Worm (Caenorhabditis elegans): ENCODE results near the gene cyp-33E2.

- no peak for TF ChIP-seq unc-62 (GFP tag; optimal IDR thresholded peaks at IDR 0.05)
- TF ChIP-seq pha-4 (tag; optimal IDR thresholded peaks at IDR 0.05) = no peak
- TF ChIP-seq ztf-11 (tag; optimal IDR thresholded peaks at IDR 0.05) = no peak
- TF ChIP-seq lsy-2 (tag; optimal IDR thresholded peaks at IDR 0.05) = no peak
- TF ChIP-seq hlh-1 (tag; optimal IDR thresholded peaks at IDR 0.05) = no peak
- TF ChIP-seq nhr-237 (tag; optimal IDR thresholded peaks at IDR 0.05) = no peak
- no peak for TF ChIP-seq sem-2 (GFP tag; optimal IDR thresholded peaks at IDR 0.05)
- TF ChIP-seq sptf-1 (tag; optimal IDR thresholded peaks at IDR 0.05) = no peak
- TF ChIP-seq mep-1 (tag; optimal IDR thresholded peaks at IDR 0.05) = no peak
Measured at ce11 chrIV:8595317-8595716, 16.8 kb upstream of the cyp-33E2 start, which contains the start of gene Y59H11AR.3.
